Fruit fly (Drosophila melanogaster) whole organism, embryonic: Measurements from ENCODE around the gene CG16734.

Source experiments
- B-H2 ChIP-seq: fragments of 200-800 bp; sonication (Bioruptor generic); optimal IDR thresholded peaks from 2 replicates; lab custom pipeline; 2018; ENCODE audit warnings: missing biosample characterization, mild to moderate bottlenecking, missing genetic modification characterization
- CG11247 ChIP-seq: fragments of 200-800 bp; sonication (Bioruptor generic); IDR thresholded peaks from 2 replicates; pipeline ENCODE4 v1.3.6; 2022; ENCODE audit warnings: missing biosample characterization, missing genetic modification characterization
- CG11723 ChIP-seq: fragments of 200-800 bp; sonication (Bioruptor generic); optimal IDR thresholded peaks from 2 replicates; lab custom pipeline; 2017; ENCODE audit warnings: missing biosample characterization, mild to moderate bottlenecking, missing genetic modification characterization
- CG12219 ChIP-seq: fragments of 200-800 bp; sonication (Bioruptor generic); optimal IDR thresholded peaks from 3 replicates; lab custom pipeline; 2018; ENCODE audit warnings: missing biosample characterization, mild to moderate bottlenecking, missing genetic modification characterization
- CG12769 ChIP-seq: fragments of 200-800 bp; sonication (Bioruptor generic); optimal IDR thresholded peaks from 2 replicates; lab custom pipeline; 2019; ENCODE audit warnings: missing biosample characterization, mild to moderate bottlenecking, missing genetic modification characterization, moderate library complexity
- CG13123 ChIP-seq: fragments of 200-800 bp; sonication (Bioruptor generic); optimal IDR thresholded peaks from 2 replicates; lab custom pipeline; 2016; ENCODE audit warnings: missing biosample characterization, missing genetic modification characterization
- CG13775 ChIP-seq: fragments of 200-800 bp; sonication (Bioruptor generic); optimal IDR thresholded peaks from 3 replicates; lab custom pipeline; 2017; ENCODE audit warnings: missing biosample characterization, mild to moderate bottlenecking, missing genetic modification characterization
- CG14860 ChIP-seq: fragments of 200-800 bp; sonication (Bioruptor generic); IDR thresholded peaks from 3 replicates; pipeline ENCODE4 v1.3.6; 2022; ENCODE audit warnings: missing biosample characterization, missing genetic modification characterization; ENCODE audit not compliant: partially characterized antibody
- CG17359 ChIP-seq: fragments of 200-800 bp; sonication (Bioruptor generic); optimal IDR thresholded peaks from 3 replicates; lab custom pipeline; 2018; ENCODE audit warnings: missing biosample characterization, mild to moderate bottlenecking, missing genetic modification characterization, moderate library complexity
- CG17361 ChIP-seq: fragments of 200-800 bp; sonication (Bioruptor generic); IDR thresholded peaks from 3 replicates; pipeline ENCODE4 v1.3.6; 2022; ENCODE audit warnings: missing biosample characterization, missing genetic modification characterization
- CG1792 ChIP-seq: fragments of 200-800 bp; sonication (Bioruptor generic); optimal IDR thresholded peaks from 2 replicates; lab custom pipeline; 2016; ENCODE audit warnings: missing biosample characterization, missing genetic modification characterization
- CG2116 ChIP-seq: fragments of 200-800 bp; sonication (Bioruptor generic); optimal IDR thresholded peaks from 3 replicates; lab custom pipeline; 2018; ENCODE audit warnings: missing biosample characterization, mild to moderate bottlenecking, missing genetic modification characterization
- CG31388 ChIP-seq: fragments of 200-800 bp; sonication (Bioruptor generic); optimal IDR thresholded peaks from 2 replicates; lab custom pipeline; 2016; ENCODE audit warnings: missing biosample characterization, missing genetic modification characterization
- CG3726 ChIP-seq: fragments of 200-800 bp; sonication (Bioruptor generic); IDR thresholded peaks from 3 replicates; pipeline ENCODE4, ENCODE4 v1.3.6; 2022; ENCODE audit warnings: missing biosample characterization, missing genetic modification characterization
- CG4820 ChIP-seq: fragments of 200-800 bp; sonication (Bioruptor generic); optimal IDR thresholded peaks from 3 replicates; lab custom pipeline; 2016; ENCODE audit warnings: missing biosample characterization, missing genetic modification characterization
- CG6654 ChIP-seq: fragments of 200-800 bp; sonication (Bioruptor generic); optimal IDR thresholded peaks from 2 replicates; lab custom pipeline; 2017; ENCODE audit warnings: missing biosample characterization, mild to moderate bottlenecking, missing genetic modification characterization
- CG6854 ChIP-seq: fragments of 200-800 bp; sonication (Bioruptor generic); optimal IDR thresholded peaks from 3 replicates; lab custom pipeline; 2017; ENCODE audit warnings: missing biosample characterization, mild to moderate bottlenecking, missing genetic modification characterization
- CG7357 ChIP-seq: fragments of 200-800 bp; sonication (Bioruptor generic); IDR thresholded peaks from 3 replicates; pipeline ENCODE4 v1.3.6; 2022; ENCODE audit warnings: missing biosample characterization, missing genetic modification characterization
- CG8924 ChIP-seq: fragments of 200-800 bp; optimal IDR thresholded peaks from 3 replicates; lab custom pipeline; 2019; ENCODE audit warnings: missing biosample characterization, mild to moderate bottlenecking, missing genetic modification characterization, moderate library complexity
- CG9727 ChIP-seq: fragments of 200-800 bp; sonication (Bioruptor generic); optimal IDR thresholded peaks from 3 replicates; lab custom pipeline; 2017; ENCODE audit warnings: missing biosample characterization, mild to moderate bottlenecking, missing genetic modification characterization
- CoRest ChIP-seq: fragments of 200-800 bp; sonication (Bioruptor generic); optimal IDR thresholded peaks from 3 replicates; lab custom pipeline; 2018; ENCODE audit warnings: missing biosample characterization, mild to moderate bottlenecking, missing genetic modification characterization, moderate library complexity
- Dek ChIP-seq: fragments of 200-800 bp; sonication (Bioruptor generic); optimal IDR thresholded peaks from 3 replicates; lab custom pipeline; 2019; ENCODE audit warnings: missing biosample characterization, mild to moderate bottlenecking, missing genetic modification characterization, moderate library complexity
- Lim3 ChIP-seq: fragments of 200-800 bp; sonication (Bioruptor generic); IDR thresholded peaks from 2 replicates; pipeline ENCODE4 v1.3.6; 2022; ENCODE audit warnings: missing biosample characterization, missing genetic modification characterization
- MESR4 ChIP-seq: fragments of 200-800 bp; sonication (Bioruptor generic); optimal IDR thresholded peaks from 2 replicates; lab custom pipeline; 2018; ENCODE audit warnings: missing biosample characterization, mild to moderate bottlenecking, missing genetic modification characterization, moderate library complexity
- MTF-1 ChIP-seq: fragments of 200-800 bp; sonication (Bioruptor generic); optimal IDR thresholded peaks from 2 replicates; lab custom pipeline; 2018; ENCODE audit warnings: missing biosample characterization, mild to moderate bottlenecking, missing genetic modification characterization, borderline replicate concordance
- Max ChIP-seq: fragments of 200-800 bp; sonication (Bioruptor generic); optimal IDR thresholded peaks from 2 replicates; lab custom pipeline; 2016; ENCODE audit warnings: missing biosample characterization, mild to moderate bottlenecking, missing genetic modification characterization
- Optix ChIP-seq: fragments of 200-800 bp; sonication (Bioruptor generic); IDR thresholded peaks from 3 replicates; pipeline ENCODE4 v1.3.6; 2022; ENCODE audit warnings: missing biosample characterization, missing genetic modification characterization
- PHDP ChIP-seq: fragments of 200-800 bp; sonication (Bioruptor generic); optimal IDR thresholded peaks from 3 replicates; lab custom pipeline; 2018; ENCODE audit warnings: missing biosample characterization, mild to moderate bottlenecking, missing genetic modification characterization, moderate library complexity
- Pdp1 ChIP-seq, 2 experiments: fragments of 200-800 bp; sonication (Bioruptor generic); optimal IDR thresholded peaks; 3 replicates each; lab custom pipeline; 2016; ENCODE audit warnings: missing biosample characterization in 2 of 2, missing genetic modification characterization in 2 of 2, mild to moderate bottlenecking in 1 of 2, moderate library complexity in 1 of 2
- Sin3A ChIP-seq: fragments of >200 bp; optimal IDR thresholded peaks from 2 replicates; lab custom pipeline; 2018
- Six4 ChIP-seq: fragments of 200-800 bp; sonication (Bioruptor generic); optimal IDR thresholded peaks from 2 replicates; lab custom pipeline; 2016; ENCODE audit warnings: missing biosample characterization, missing genetic modification characterization
- Vsx1 ChIP-seq: fragments of 200-800 bp; sonication (Bioruptor generic); optimal IDR thresholded peaks from 2 replicates; lab custom pipeline; 2017; ENCODE audit warnings: missing biosample characterization, mild to moderate bottlenecking, missing genetic modification characterization, missing genetic modification reagents
- ara ChIP-seq: fragments of 200-800 bp; sonication (Bioruptor generic); IDR thresholded peaks from 2 replicates; pipeline ENCODE4 v1.3.6; 2022; ENCODE audit warnings: missing biosample characterization, missing genetic modification characterization
- bbx ChIP-seq: fragments of 200-800 bp; sonication (Bioruptor generic); IDR thresholded peaks from 2 replicates; pipeline ENCODE4 v1.3.6; 2022; ENCODE audit warnings: missing biosample characterization, missing genetic modification characterization; ENCODE audit not compliant: partially characterized antibody
- bcd ChIP-seq: fragments of 200-800 bp; sonication (Bioruptor generic); optimal IDR thresholded peaks from 2 replicates; lab custom pipeline; 2017; ENCODE audit warnings: missing biosample characterization, mild to moderate bottlenecking, missing genetic modification characterization
- bigmax ChIP-seq: fragments of 200-800 bp; sonication (Bioruptor generic); optimal IDR thresholded peaks from 2 replicates; lab custom pipeline; 2018; ENCODE audit warnings: missing biosample characterization, mild to moderate bottlenecking, missing genetic modification characterization
- bowl ChIP-seq: fragments of 200-800 bp; sonication (Bioruptor generic); IDR thresholded peaks from 2 replicates; pipeline ENCODE4 v1.3.6; 2022; ENCODE audit warnings: missing biosample characterization, missing genetic modification characterization
- bsh ChIP-seq, 2 experiments: fragments of 200-800 bp; sonication (Bioruptor generic); optimal IDR thresholded peaks; 2 replicates each; lab custom pipeline; 2017 to 2018; ENCODE audit warnings: mild to moderate bottlenecking in 2 of 2, missing biosample characterization in 2 of 2, missing genetic modification characterization in 2 of 2, moderate library complexity in 1 of 2
- cas ChIP-seq: fragments of 200-800 bp; sonication (Bioruptor generic); IDR thresholded peaks from 2 replicates; pipeline ENCODE4 v1.3.6; 2022; ENCODE audit warnings: missing biosample characterization, missing genetic modification characterization
- en ChIP-seq: fragments of 200-800 bp; sonication (Bioruptor generic); optimal IDR thresholded peaks from 2 replicates; lab custom pipeline; 2016; ENCODE audit warnings: missing biosample characterization, missing genetic modification characterization
- her ChIP-seq: fragments of 200-800 bp; sonication (Bioruptor generic); optimal IDR thresholded peaks from 2 replicates; lab custom pipeline; 2016; ENCODE audit warnings: missing biosample characterization, missing genetic modification characterization
- kay ChIP-seq: fragments of 200-800 bp; sonication (Bioruptor generic); optimal IDR thresholded peaks from 2 replicates; lab custom pipeline; 2016; ENCODE audit warnings: missing biosample characterization, missing genetic modification characterization
- mam ChIP-seq: fragments of 200-800 bp; sonication (Bioruptor generic); optimal IDR thresholded peaks from 3 replicates; lab custom pipeline; 2016; ENCODE audit warnings: missing biosample characterization, missing genetic modification characterization
- onecut ChIP-seq: fragments of 200-800 bp; sonication (Bioruptor generic); IDR thresholded peaks from 2 replicates; pipeline ENCODE4 v1.3.6; 2022; ENCODE audit warnings: missing biosample characterization, missing genetic modification characterization
- pros ChIP-seq: fragments of 200-800 bp; sonication (Bioruptor generic); optimal IDR thresholded peaks from 3 replicates; lab custom pipeline; 2019; ENCODE audit warnings: missing biosample characterization, mild to moderate bottlenecking, missing genetic modification characterization, moderate library complexity
- row ChIP-seq: fragments of 200-800 bp; sonication (Bioruptor generic); IDR thresholded peaks from 3 replicates; pipeline ENCODE4 v1.3.6; 2022; ENCODE audit warnings: missing biosample characterization, missing genetic modification characterization
- sens ChIP-seq: fragments of 200-800 bp; sonication (Bioruptor generic); peaks from one replicate; lab custom pipeline; 2016; ENCODE audit warnings: missing biosample characterization, missing genetic modification characterization
- shn ChIP-seq: fragments of 200-800 bp; sonication (Bioruptor generic); optimal IDR thresholded peaks from 3 replicates; lab custom pipeline; 2016; ENCODE audit warnings: missing biosample characterization, missing genetic modification characterization
- sr ChIP-seq: fragments of 200-800 bp; sonication (Bioruptor generic); IDR thresholded peaks from 3 replicates; pipeline ENCODE4 v1.3.6; 2022; ENCODE audit warnings: missing biosample characterization, missing genetic modification characterization
- ssp ChIP-seq: fragments of 200-800 bp; sonication (Bioruptor generic); IDR thresholded peaks from 2 replicates; pipeline ENCODE4 v1.3.6; 2022; ENCODE audit warnings: missing biosample characterization, missing genetic modification characterization
- ttk ChIP-seq: fragments of 200-800 bp; sonication (Bioruptor generic); IDR thresholded peaks from 2 replicates; pipeline ENCODE4 v2.1.2; 2022; ENCODE audit warnings: missing biosample characterization, missing genetic modification characterization
- zfh1 ChIP-seq: fragments of 200-800 bp; sonication (Bioruptor generic); IDR thresholded peaks from 3 replicates; pipeline ENCODE4 v1.3.6; 2022; ENCODE audit warnings: missing biosample characterization, missing genetic modification characterization

CG16734 gene

dm6 chr3R:9227330-9227729 is 27.5 kb upstream of the CG16734 start (continued):
- no peak for TF ChIP-seq MTF-1
- peak; percentile 74 for TF ChIP-seq CG17359
- TF ChIP-seq bcd (GFP tag; lab: Kevin White, UChicago), result peak; percentile 83
- peak; percentile 63 for TF ChIP-seq ssp (GFP tag; lab: Robert Waterston, UW)
- peak; percentile 28 for TF ChIP-seq CG12219 (GFP tag; lab: Kevin White, UChicago)
- TF ChIP-seq en, result no peak
- peak; percentile 71 for TF ChIP-seq CG7357
- peak; percentile 22 for TF ChIP-seq CG31388 (GFP tag; lab: Kevin White, UChicago)
- TF ChIP-seq CG9727 (GFP tag; lab: Kevin White, UChicago), result peak; percentile 79
- TF ChIP-seq CG3726 (GFP tag; lab: Robert Waterston, UW), result 0 out of 3 replicates have a peak, but pooled peaks have one; percentile 41
- no peak for TF ChIP-seq sr
- TF ChIP-seq mam (GFP tag; lab: Kevin White, UChicago), result peak; percentile 24
- no peak for TF ChIP-seq MESR4 (GFP tag; lab: Kevin White, UChicago)
- TF ChIP-seq Lim3 (GFP tag; lab: Robert Waterston, UW), result 0 out of 2 replicates have a peak, but pooled peaks have one; percentile 20
- TF ChIP-seq CG12769 (tag; lab: Kevin White, UChicago), result no peak
- TF ChIP-seq Optix (GFP tag; lab: Robert Waterston, UW), result peak; percentile 52; the same call in 1 of the 3 replicates
- TF ChIP-seq Max (GFP tag; lab: Kevin White, UChicago), result no peak
- TF ChIP-seq CG11723 (GFP tag; lab: Kevin White, UChicago), result peak; percentile 31
- TF ChIP-seq ara (GFP tag; lab: Robert Waterston, UW), result no peak
- TF ChIP-seq Dek, result peak; percentile 84
- peak; percentile 28 to 54 for TF ChIP-seq bsh (GFP tag; optimal IDR thresholded peaks at IDR 0.05; lab: Kevin White, UChicago)
- peak; percentile 82 for TF ChIP-seq CoRest (tag; lab: Kevin White, UChicago)
- TF ChIP-seq Six4 (GFP tag; lab: Kevin White, UChicago), result peak; percentile 59
- TF ChIP-seq bigmax (GFP tag; lab: Kevin White, UChicago), result no peak
- peak; percentile 81 for TF ChIP-seq PHDP (tag; lab: Kevin White, UChicago)
- peak; percentile 43 for TF ChIP-seq CG4820 (GFP tag; lab: Kevin White, UChicago)
- peak; percentile 57; the same call in 1 of the 3 replicates for TF ChIP-seq zfh1 (GFP tag; lab: Robert Waterston, UW)
- no peak for TF ChIP-seq her (GFP tag; lab: Kevin White, UChicago)
- peak; percentile 40 for TF ChIP-seq CG6854
- no peak for TF ChIP-seq bowl (GFP tag; lab: Robert Waterston, UW)
- no peak for TF ChIP-seq Vsx1 (GFP tag; lab: Kevin White, UChicago)
- TF ChIP-seq cas, result peak; percentile 73
- no peak for TF ChIP-seq B-H2 (GFP tag; lab: Kevin White, UChicago)
- no peak for TF ChIP-seq sens
- no peak for TF ChIP-seq bbx (GFP tag; lab: Robert Waterston, UW)
- no peak for TF ChIP-seq Sin3A (lab: Kevin White, UChicago)
- TF ChIP-seq CG11247 (GFP tag; lab: Robert Waterston, UW), result peak; percentile 68
- no peak for TF ChIP-seq Pdp1 (GFP tag; optimal IDR thresholded peaks at IDR 0.05; lab: Kevin White, UChicago)
- peak; percentile 47 for TF ChIP-seq kay
- peak; percentile 77 for TF ChIP-seq CG8924
- TF ChIP-seq CG17361 (GFP tag; lab: Robert Waterston, UW), result peak; percentile 82
- TF ChIP-seq onecut (GFP tag; lab: Robert Waterston, UW), result peak; percentile 32
- no peak for TF ChIP-seq CG1792 (GFP tag; lab: Kevin White, UChicago)
- TF ChIP-seq shn, result no peak
- TF ChIP-seq CG13775 (GFP tag; lab: Kevin White, UChicago), result peak; percentile 49
- peak; percentile 85 for TF ChIP-seq row (GFP tag; lab: Robert Waterston, UW)
- TF ChIP-seq ttk (GFP tag; lab: Robert Waterston, UW), result peak; percentile 56; the same call in 1 of the 2 replicates
- no peak for TF ChIP-seq pros
- peak; percentile 26 for TF ChIP-seq CG13123 (GFP tag; lab: Kevin White, UChicago)
- peak; percentile 29 for TF ChIP-seq CG6654 (GFP tag; lab: Kevin White, UChicago)
- TF ChIP-seq CG14860, result no peak
- TF ChIP-seq CG2116 (GFP tag; lab: Kevin White, UChicago), result peak; percentile 9
